Fruit fly (Drosophila melanogaster): Measurements from ENCODE around the gene CG32241.

CG32241 gene

dm6 chr3L:4466530-4466929, at the start of gene CG32241:
Gene CG32241, minus strand, starts transcription at chr3L:4466630.
- TF ChIP-seq ovo (GFP tag; optimal IDR thresholded peaks at IDR 0.05) (no peak), Hr96 (GFP tag; optimal IDR thresholded peaks at IDR 0.05) (no peak), CG5204 (GFP tag; optimal IDR thresholded peaks at IDR 0.05) (no peak)

dm6 chr3L:4510317-4510716, 43.9 kb upstream of the CG32241 start:
- TF ChIP-seq CG12768 (GFP tag; optimal IDR thresholded peaks at IDR 0.05): no peak
- no peak for TF ChIP-seq CG7101 (tag; optimal IDR thresholded peaks at IDR 0.05)
- TF ChIP-seq CG7045 (GFP tag; optimal IDR thresholded peaks at IDR 0.05): no peak
- TF ChIP-seq CG14711 (tag; optimal IDR thresholded peaks at IDR 0.05): no peak
- TF ChIP-seq kay (GFP tag; ENCODE audit: borderline replicate concordance): no peak
- no peak for TF ChIP-seq CG1620 (GFP tag; optimal IDR thresholded peaks at IDR 0.05)
- TF ChIP-seq Mnt (GFP tag; optimal IDR thresholded peaks at IDR 0.05): no peak
- TF ChIP-seq pad (GFP tag; optimal IDR thresholded peaks at IDR 0.05): no peak
- no peak for TF ChIP-seq ovo (GFP tag; optimal IDR thresholded peaks at IDR 0.05)
- no peak for TF ChIP-seq toe (GFP tag; optimal IDR thresholded peaks at IDR 0.05)
- TF ChIP-seq cnc (optimal IDR thresholded peaks at IDR 0.05): no peak
- TF ChIP-seq tj (GFP tag; optimal IDR thresholded peaks at IDR 0.05): no peak
- TF ChIP-seq Clk (GFP tag; optimal IDR thresholded peaks at IDR 0.05): no peak
- TF ChIP-seq CG33017 (tag; optimal IDR thresholded peaks at IDR 0.05): no peak

dm6 chr3L:4508926-4509457, 42.6 kb upstream of the CG32241 start:
- TF ChIP-seq CG11617 (GFP tag; optimal IDR thresholded peaks at IDR 0.05): no peak
- no peak for TF ChIP-seq CG12768 (GFP tag; optimal IDR thresholded peaks at IDR 0.05)
- no peak for TF ChIP-seq toe (GFP tag; optimal IDR thresholded peaks at IDR 0.05)

dm6 chr3L:4508307-4508706, 41.9 kb upstream of the CG32241 start, which contains the start of gene NT1:
Gene NT1, minus strand, starts transcription at chr3L:4508433.
- TF ChIP-seq toe (GFP tag; optimal IDR thresholded peaks at IDR 0.05) (no peak), CG12768 (GFP tag; optimal IDR thresholded peaks at IDR 0.05) (no peak), ovo (GFP tag; optimal IDR thresholded peaks at IDR 0.05) (no peak), CG7045 (GFP tag; optimal IDR thresholded peaks at IDR 0.05) (no peak), cnc (optimal IDR thresholded peaks at IDR 0.05) (no peak), Mnt (GFP tag; optimal IDR thresholded peaks at IDR 0.05) (no peak), CG5204 (GFP tag; optimal IDR thresholded peaks at IDR 0.05) (no peak), CG7101 (tag; optimal IDR thresholded peaks at IDR 0.05) (no peak)

dm6 chr3L:4507846-4508245, 41.4 kb upstream of the CG32241 start:
- no peak for TF ChIP-seq toe (GFP tag; optimal IDR thresholded peaks at IDR 0.05)
- TF ChIP-seq CG7045 (GFP tag; optimal IDR thresholded peaks at IDR 0.05): no peak
- TF ChIP-seq tj (GFP tag; optimal IDR thresholded peaks at IDR 0.05): no peak
- TF ChIP-seq bab1 (GFP tag; optimal IDR thresholded peaks at IDR 0.05): no peak
- TF ChIP-seq CG33017 (tag; optimal IDR thresholded peaks at IDR 0.05): no peak
- no peak for TF ChIP-seq CG5204 (GFP tag; optimal IDR thresholded peaks at IDR 0.05)
- no peak for TF ChIP-seq cic (GFP tag; optimal IDR thresholded peaks at IDR 0.05)

dm6 chr3L:4501406-4501805, 35.0 kb upstream of the CG32241 start:
- TF ChIP-seq tj (GFP tag; optimal IDR thresholded peaks at IDR 0.05) (no peak), CG7045 (GFP tag; optimal IDR thresholded peaks at IDR 0.05) (no peak), bab1 (GFP tag; optimal IDR thresholded peaks at IDR 0.05) (no peak), cnc (optimal IDR thresholded peaks at IDR 0.05) (no peak), Clk (GFP tag; optimal IDR thresholded peaks at IDR 0.05) (no peak), CG7101 (tag; optimal IDR thresholded peaks at IDR 0.05) (no peak), Crg-1 (GFP tag; optimal IDR thresholded peaks at IDR 0.05) (no peak), CG33017 (tag; optimal IDR thresholded peaks at IDR 0.05) (no peak), CG12768 (GFP tag; optimal IDR thresholded peaks at IDR 0.05) (no peak), CG5204 (GFP tag; optimal IDR thresholded peaks at IDR 0.05) (no peak), CG14711 (tag; optimal IDR thresholded peaks at IDR 0.05) (no peak), Mnt (GFP tag; optimal IDR thresholded peaks at IDR 0.05) (no peak), pad (GFP tag; optimal IDR thresholded peaks at IDR 0.05) (no peak), ovo (GFP tag; optimal IDR thresholded peaks at IDR 0.05) (no peak), toe (GFP tag; optimal IDR thresholded peaks at IDR 0.05) (no peak), Hr96 (GFP tag; optimal IDR thresholded peaks at IDR 0.05) (no peak), cic (GFP tag; optimal IDR thresholded peaks at IDR 0.05) (no peak), CG11617 (GFP tag; optimal IDR thresholded peaks at IDR 0.05) (no peak), kay (GFP tag; ENCODE audit: borderline replicate concordance) (no peak), CG1620 (GFP tag; optimal IDR thresholded peaks at IDR 0.05) (no peak)

- TF ChIP-seq CG7045 (GFP tag; optimal IDR thresholded peaks at IDR 0.05): no peak
- no peak for TF ChIP-seq Hr96 (GFP tag; optimal IDR thresholded peaks at IDR 0.05)
- TF ChIP-seq cnc (optimal IDR thresholded peaks at IDR 0.05): no peak
- no peak for TF ChIP-seq CG12768 (GFP tag; optimal IDR thresholded peaks at IDR 0.05)
- no peak for TF ChIP-seq kay (GFP tag; ENCODE audit: borderline replicate concordance)
- no peak for TF ChIP-seq CG14711 (tag; optimal IDR thresholded peaks at IDR 0.05)
- no peak for TF ChIP-seq CG5204 (GFP tag; optimal IDR thresholded peaks at IDR 0.05)
- TF ChIP-seq CG1620 (GFP tag; optimal IDR thresholded peaks at IDR 0.05): no peak
- no peak for TF ChIP-seq CG33017 (tag; optimal IDR thresholded peaks at IDR 0.05)
- no peak for TF ChIP-seq bab1 (GFP tag; optimal IDR thresholded peaks at IDR 0.05)
- no peak for TF ChIP-seq tj (GFP tag; optimal IDR thresholded peaks at IDR 0.05)
- no peak for TF ChIP-seq ovo (GFP tag; optimal IDR thresholded peaks at IDR 0.05)
- TF ChIP-seq cic (GFP tag; optimal IDR thresholded peaks at IDR 0.05): no peak
- no peak for TF ChIP-seq pad (GFP tag; optimal IDR thresholded peaks at IDR 0.05)
- TF ChIP-seq toe (GFP tag; optimal IDR thresholded peaks at IDR 0.05): no peak
Measured at dm6 chr3L:4500400-4500799, 34.0 kb upstream of the CG32241 start, which contains the start of gene CG13720. Gene CG13720, minus strand, starts transcription at chr3L:4500500.
